Worm (Caenorhabditis elegans) whole organism, midembryonic: ENCODE data around the gene T05A8.11.

Experiments used
- T22C8.4 ChIP-seq: fragments of 200-800 bp; sonication (Bioruptor generic); IDR thresholded peaks from 2 replicates; pipeline ENCODE4 v1.3.6; 2022; ENCODE audit warnings: missing genetic modification characterization, missing compliant biosample characterization
- cog-1 ChIP-seq: sonication (generic microtip); optimal IDR thresholded peaks from 2 replicates; lab custom pipeline; 2016; ENCODE audit warnings: missing genetic modification characterization, missing compliant biosample characterization
- flt-1 ChIP-seq: fragments of 200-800 bp; sonication (Bioruptor generic); IDR thresholded peaks from 2 replicates; pipeline ENCODE4 v1.3.6; 2022; ENCODE audit warnings: missing genetic modification characterization, missing compliant biosample characterization
- med-1 ChIP-seq: sonication (generic microtip); optimal IDR thresholded peaks from 2 replicates; lab custom pipeline; 2017; ENCODE audit warnings: missing genetic modification characterization, mild to moderate bottlenecking, missing compliant biosample characterization, antibody characterized with exemption, missing genetic modification reagents; ENCODE audit not compliant: insufficient read depth
- ref-1 ChIP-seq: fragments of 200-800 bp; sonication (Bioruptor generic); conservative IDR thresholded peaks from 2 replicates; pipeline ENCODE4 v1.3.6; 2022; ENCODE audit warnings: missing genetic modification reagents, missing genetic modification characterization, missing compliant biosample characterization
- tab-1 ChIP-seq: fragments of 200-800 bp; sonication (Bioruptor generic); IDR thresholded peaks from 2 replicates; pipeline ENCODE4 v1.3.6; 2022; ENCODE audit warnings: missing genetic modification characterization, missing compliant biosample characterization
- ztf-23 ChIP-seq: fragments of 200-800 bp; sonication (Bioruptor generic); IDR thresholded peaks from 2 replicates; pipeline ENCODE4 v1.3.6; 2022; ENCODE audit warnings: missing genetic modification reagents, missing genetic modification characterization, missing compliant biosample characterization
- ztf-29 ChIP-seq: fragments of 200-800 bp; sonication (Bioruptor generic); IDR thresholded peaks from 2 replicates; pipeline ENCODE4 v1.3.6; 2022; ENCODE audit warnings: missing genetic modification reagents, missing genetic modification characterization, missing compliant biosample characterization

ce11 chrII:2752536-2752935, 27.1 kb upstream of the T05A8.11 start, which contains the start of gene F29A7.6:
- no peak for TF ChIP-seq ref-1 (GFP tag; lab: Robert Waterston, UW)
- peak; percentile 20 for TF ChIP-seq cog-1 (tag; lab: Kevin White, UChicago)
- no peak for TF ChIP-seq ztf-29 (GFP tag; lab: Robert Waterston, UW)
- TF ChIP-seq T22C8.4 (GFP tag; lab: Robert Waterston, UW), result no peak
- TF ChIP-seq med-1 (GFP tag; lab: Kevin White, UChicago), result no peak
- peak; percentile 65 for TF ChIP-seq flt-1
- no peak for TF ChIP-seq tab-1
- peak; percentile 72; the same call in 1 of the 2 replicates for TF ChIP-seq ztf-23 (GFP tag; lab: Robert Waterston, UW)
